Worm (Caenorhabditis elegans): ENCODE data around the gene C34E11.4.

DNA sequence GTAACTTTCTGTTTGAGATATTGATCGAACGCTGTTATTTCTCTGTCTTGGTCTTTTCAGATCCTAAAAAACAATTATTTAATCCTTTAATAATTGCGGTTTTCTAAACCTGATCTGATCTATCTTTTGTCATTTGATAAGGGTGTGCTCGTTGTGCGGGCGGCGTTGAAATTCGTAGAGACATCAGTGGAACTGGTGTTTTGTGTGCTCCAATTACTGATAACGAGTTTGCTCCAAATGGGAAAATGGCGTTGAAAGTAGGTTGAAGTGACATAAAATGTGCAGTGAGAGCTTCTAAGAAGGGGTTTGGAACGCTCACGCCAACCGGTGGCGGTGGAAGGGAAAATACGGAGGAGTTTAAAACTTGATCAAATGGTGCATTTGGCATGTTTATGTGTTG lies 50.4 kb downstream of the C34E11.4 start:
- TF ChIP-seq him-1 (tag; optimal IDR thresholded peaks at IDR 0.05) (no peak), dao-5 (tag; optimal IDR thresholded peaks at IDR 0.05) (no peak)

Data from whole organism, L4/young adult.